Worm (Caenorhabditis elegans) whole organism, young adult: ENCODE measurements around the gene clec-78.

ENCODE experiments used
- B0035.1 ChIP-seq: sonication (generic microtip); optimal IDR thresholded peaks from 2 replicates; lab custom pipeline; 2016; ENCODE audit warnings: missing genetic modification characterization, mild to moderate bottlenecking, missing compliant biosample characterization, missing genotype, missing genetic modification reagents
- B0336.3 ChIP-seq: fragments of 200-800 bp; sonication (Bioruptor generic); IDR thresholded peaks from 2 replicates; pipeline ENCODE4 v1.3.6; 2022; ENCODE audit warnings: missing genetic modification characterization, missing compliant biosample characterization
- C06A6.2 ChIP-seq: fragments of 200-800 bp; sonication (Bioruptor generic); conservative IDR thresholded peaks from 2 replicates; pipeline ENCODE4 v1.3.6; 2022; ENCODE audit warnings: missing genetic modification characterization, missing compliant biosample characterization
- C17E4.6 ChIP-seq: fragments of 200-800 bp; sonication (Bioruptor generic); IDR thresholded peaks from 2 replicates; pipeline ENCODE4 v1.3.6; 2022; ENCODE audit warnings: missing genetic modification reagents, missing genetic modification characterization, missing compliant biosample characterization
- F23B12.7 ChIP-seq: sonication (generic microtip); optimal IDR thresholded peaks from 2 replicates; lab custom pipeline; 2017; ENCODE audit warnings: missing genetic modification characterization, mild to moderate bottlenecking, missing compliant biosample characterization, antibody characterized with exemption, moderate library complexity; ENCODE audit not compliant: insufficient read depth
- F37B4.10 ChIP-seq: fragments of 200-800 bp; sonication (Bioruptor generic); IDR thresholded peaks from 2 replicates; pipeline ENCODE4 v1.3.6; 2022; ENCODE audit warnings: missing genetic modification characterization, missing compliant biosample characterization
- K11D2.4 ChIP-seq: fragments of 200-800 bp; sonication (Bioruptor generic); IDR thresholded peaks from 2 replicates; pipeline ENCODE4 v1.3.6; 2022; ENCODE audit warnings: missing genetic modification reagents, missing genetic modification characterization, missing compliant biosample characterization
- K12H6.12 ChIP-seq: fragments of 200-800 bp; sonication (Bioruptor generic); optimal IDR thresholded peaks from 2 replicates; lab custom pipeline; 2018; ENCODE audit warnings: mild to moderate bottlenecking, missing genetic modification characterization, missing compliant biosample characterization
- T26A5.8 ChIP-seq: sonication (generic microtip); optimal IDR thresholded peaks from 2 replicates; lab custom pipeline; 2016; ENCODE audit warnings: missing genetic modification characterization, missing compliant biosample characterization
- Y67H2A.10 ChIP-seq: fragments of 200-800 bp; sonication (Bioruptor generic); conservative IDR thresholded peaks from 2 replicates; pipeline ENCODE4 v1.3.6; 2022; ENCODE audit warnings: missing genetic modification reagents, missing genetic modification characterization, missing compliant biosample characterization
- atf-7 ChIP-seq: sonication (generic microtip); optimal IDR thresholded peaks from 2 replicates; lab custom pipeline; 2017; ENCODE audit warnings: mild to moderate bottlenecking, missing genetic modification characterization, missing compliant biosample characterization
- attf-3 ChIP-seq: fragments of 200-800 bp; sonication (Bioruptor generic); conservative IDR thresholded peaks from 2 replicates; pipeline ENCODE4 v1.3.6; 2022; ENCODE audit warnings: missing genetic modification reagents, missing genetic modification characterization, missing compliant biosample characterization
- attf-5 ChIP-seq: fragments of 200-800 bp; sonication (Bioruptor generic); optimal IDR thresholded peaks from 2 replicates; lab custom pipeline; 2018; ENCODE audit warnings: mild to moderate bottlenecking, missing genetic modification characterization, missing compliant biosample characterization
- cebp-1 ChIP-seq, 2 experiments: fragments of 200-800 bp in 1 of 2; sonication (Bioruptor generic) in 1 of 2; sonication (generic microtip) in 1 of 2; IDR thresholded peaks in 1 of 2; optimal IDR thresholded peaks in 1 of 2; 2 replicates each; pipeline versions ENCODE4 v1.3.6 to Lab custom; 2017 to 2022; ENCODE audit warnings: missing compliant biosample characterization in 2 of 2, missing genetic modification characterization in 2 of 2, mild to moderate bottlenecking in 1 of 2, missing genetic modification reagents in 1 of 2, moderate library complexity in 1 of 2
- cebp-2 ChIP-seq: fragments of 200-800 bp; sonication (Bioruptor generic); IDR thresholded peaks from 2 replicates; pipeline ENCODE4 v1.3.6; 2022; ENCODE audit warnings: missing genetic modification characterization, missing compliant biosample characterization
- ceh-27 ChIP-seq: fragments of 200-800 bp; sonication (Bioruptor generic); optimal IDR thresholded peaks from 2 replicates; lab custom pipeline; 2018; ENCODE audit warnings: mild to moderate bottlenecking, missing genetic modification characterization, moderate library complexity, missing compliant biosample characterization
- ceh-40 ChIP-seq: fragments of 200-800 bp; sonication (Bioruptor generic); IDR thresholded peaks from 2 replicates; pipeline ENCODE4 v1.3.6; 2022; ENCODE audit warnings: missing genetic modification characterization, missing compliant biosample characterization
- chd-7 ChIP-seq: sonication (generic microtip); optimal IDR thresholded peaks from 2 replicates; lab custom pipeline; 2016; ENCODE audit warnings: mild to moderate bottlenecking, missing genetic modification characterization, moderate library complexity, missing compliant biosample characterization
- dox-1 ChIP-seq: fragments of 200-800 bp; sonication (Bioruptor generic); IDR thresholded peaks from 2 replicates; pipeline ENCODE4 v1.3.6; 2022; ENCODE audit warnings: missing genetic modification reagents, missing genetic modification characterization, missing compliant biosample characterization
- dpff-1 ChIP-seq: sonication (generic microtip); optimal IDR thresholded peaks from 2 replicates; lab custom pipeline; 2017; ENCODE audit warnings: mild to moderate bottlenecking, missing genetic modification characterization, missing compliant biosample characterization
- egl-44 ChIP-seq: fragments of 200-800 bp; sonication (Bioruptor generic); IDR thresholded peaks from 2 replicates; pipeline ENCODE4 v1.3.6; 2022; ENCODE audit warnings: missing genetic modification reagents, missing genetic modification characterization, missing compliant biosample characterization
- egrh-3 ChIP-seq: fragments of 200-800 bp; sonication (Bioruptor generic); IDR thresholded peaks from 2 replicates; pipeline ENCODE4 v1.3.6; 2022; ENCODE audit warnings: missing genetic modification reagents, missing genetic modification characterization, missing compliant biosample characterization
- hlh-12 ChIP-seq: sonication (generic microtip); optimal IDR thresholded peaks from 2 replicates; lab custom pipeline; 2016; ENCODE audit warnings: missing genetic modification characterization, missing compliant biosample characterization
- hlh-26 ChIP-seq: fragments of 200-800 bp; sonication (Bioruptor generic); conservative IDR thresholded peaks from 2 replicates; pipeline ENCODE4 v1.3.6; 2022; ENCODE audit warnings: missing genetic modification reagents, missing genetic modification characterization, missing compliant biosample characterization
- hmg-1.2 ChIP-seq: fragments of 200-800 bp; sonication (Bioruptor generic); IDR thresholded peaks from 2 replicates; pipeline ENCODE4 v1.3.6; 2022; ENCODE audit warnings: missing genetic modification reagents, missing genetic modification characterization, missing compliant biosample characterization
- lin-26 ChIP-seq: fragments of 200-800 bp; sonication (Bioruptor generic); IDR thresholded peaks from 2 replicates; pipeline ENCODE4 v1.3.6; 2022; ENCODE audit warnings: missing genetic modification reagents, missing genetic modification characterization, missing compliant biosample characterization
- lin-35 ChIP-seq, 3 experiments: fragments of 150-350 bp in 2 of 3; sonication (generic microtip) in 1 of 3; optimal IDR thresholded peaks; 2 replicates each; lab custom pipeline; 2014 to 2018; ENCODE audit warnings: missing biosample characterization in 3 of 3, missing genetic modification characterization in 3 of 3, missing genetic modification reagents in 3 of 3
- lin-40 ChIP-seq: sonication (generic microtip); optimal IDR thresholded peaks from 2 replicates; lab custom pipeline; 2016; ENCODE audit warnings: missing genetic modification characterization, mild to moderate bottlenecking, missing compliant biosample characterization, missing genotype, missing genetic modification reagents
- lin-54 ChIP-seq: fragments of 200-800 bp; sonication (Bioruptor generic); optimal IDR thresholded peaks from 2 replicates; lab custom pipeline; 2018; ENCODE audit warnings: mild to moderate bottlenecking, missing genetic modification characterization, missing compliant biosample characterization
- madf-8 ChIP-seq: fragments of 200-800 bp; sonication (Bioruptor generic); conservative IDR thresholded peaks from 2 replicates; pipeline ENCODE4 v1.3.6; 2022; ENCODE audit warnings: missing genetic modification reagents, missing genetic modification characterization, missing compliant biosample characterization
- mcd-1 ChIP-seq: fragments of 200-800 bp; sonication (Bioruptor generic); IDR thresholded peaks from 2 replicates; pipeline ENCODE4 v1.3.6; 2022; ENCODE audit warnings: missing genetic modification reagents, missing genetic modification characterization, missing compliant biosample characterization
- nfyb-1 ChIP-seq: fragments of 200-800 bp; sonication (Bioruptor generic); IDR thresholded peaks from 2 replicates; pipeline ENCODE4 v1.3.6; 2022; ENCODE audit warnings: missing genetic modification reagents, missing genetic modification characterization, missing compliant biosample characterization
- nhr-120 ChIP-seq: fragments of 200-800 bp; sonication (Bioruptor generic); IDR thresholded peaks from 2 replicates; pipeline ENCODE4 v1.3.6; 2022; ENCODE audit warnings: missing genetic modification characterization, missing compliant biosample characterization
- snpc-4 ChIP-seq, 5 experiments: fragments of 150-350 bp in 1 of 5; sonication (generic microtip) in 4 of 5; optimal IDR thresholded peaks; 2 replicates each; lab custom pipeline; 2014 to 2018; ENCODE audit warnings: missing genetic modification characterization in 5 of 5, missing biosample characterization in 3 of 5, antibody characterized with exemption in 2 of 5, mild to moderate bottlenecking in 2 of 5, missing compliant biosample characterization in 2 of 5, missing genotype in 2 of 5, moderate library complexity in 2 of 5, missing genetic modification reagents in 1 of 5
- somi-1 ChIP-seq: fragments of 200-800 bp; sonication (Bioruptor generic); optimal IDR thresholded peaks from 2 replicates; lab custom pipeline; 2018; ENCODE audit warnings: mild to moderate bottlenecking, missing genetic modification characterization, missing compliant biosample characterization
- tbp1 ChIP-seq: fragments of 200-800 bp; sonication (Bioruptor generic); optimal IDR thresholded peaks from 2 replicates; lab custom pipeline; 2018; ENCODE audit warnings: mild to moderate bottlenecking, missing genetic modification characterization, missing compliant biosample characterization
- zfh-2 ChIP-seq: fragments of 200-800 bp; sonication (Bioruptor generic); conservative IDR thresholded peaks from 2 replicates; pipeline ENCODE4 v1.3.6; 2022; ENCODE audit warnings: missing genetic modification reagents, missing genetic modification characterization, missing compliant biosample characterization
- zim-3 ChIP-seq: sonication (generic microtip); optimal IDR thresholded peaks from 2 replicates; lab custom pipeline; 2017; ENCODE audit warnings: mild to moderate bottlenecking, missing genetic modification characterization, moderate library complexity, missing compliant biosample characterization
- ztf-18 ChIP-seq: sonication (generic microtip); optimal IDR thresholded peaks from 2 replicates; lab custom pipeline; 2016; ENCODE audit warnings: missing genotype, mild to moderate bottlenecking, missing genetic modification characterization, missing compliant biosample characterization
- ztf-22 ChIP-seq: fragments of 200-800 bp; sonication (Bioruptor generic); optimal IDR thresholded peaks from 2 replicates; lab custom pipeline; 2018; ENCODE audit warnings: mild to moderate bottlenecking, missing genetic modification characterization, moderate library complexity, missing compliant biosample characterization
- ztf-26 ChIP-seq: sonication (generic microtip); optimal IDR thresholded peaks from 2 replicates; lab custom pipeline; 2017; ENCODE audit warnings: missing genetic modification characterization, missing compliant biosample characterization
- ztf-3 ChIP-seq: fragments of 200-800 bp; sonication (Bioruptor generic); optimal IDR thresholded peaks from 2 replicates; lab custom pipeline; 2018; ENCODE audit warnings: mild to moderate bottlenecking, missing genetic modification characterization, missing compliant biosample characterization

The clec-78 gene

DNA sequence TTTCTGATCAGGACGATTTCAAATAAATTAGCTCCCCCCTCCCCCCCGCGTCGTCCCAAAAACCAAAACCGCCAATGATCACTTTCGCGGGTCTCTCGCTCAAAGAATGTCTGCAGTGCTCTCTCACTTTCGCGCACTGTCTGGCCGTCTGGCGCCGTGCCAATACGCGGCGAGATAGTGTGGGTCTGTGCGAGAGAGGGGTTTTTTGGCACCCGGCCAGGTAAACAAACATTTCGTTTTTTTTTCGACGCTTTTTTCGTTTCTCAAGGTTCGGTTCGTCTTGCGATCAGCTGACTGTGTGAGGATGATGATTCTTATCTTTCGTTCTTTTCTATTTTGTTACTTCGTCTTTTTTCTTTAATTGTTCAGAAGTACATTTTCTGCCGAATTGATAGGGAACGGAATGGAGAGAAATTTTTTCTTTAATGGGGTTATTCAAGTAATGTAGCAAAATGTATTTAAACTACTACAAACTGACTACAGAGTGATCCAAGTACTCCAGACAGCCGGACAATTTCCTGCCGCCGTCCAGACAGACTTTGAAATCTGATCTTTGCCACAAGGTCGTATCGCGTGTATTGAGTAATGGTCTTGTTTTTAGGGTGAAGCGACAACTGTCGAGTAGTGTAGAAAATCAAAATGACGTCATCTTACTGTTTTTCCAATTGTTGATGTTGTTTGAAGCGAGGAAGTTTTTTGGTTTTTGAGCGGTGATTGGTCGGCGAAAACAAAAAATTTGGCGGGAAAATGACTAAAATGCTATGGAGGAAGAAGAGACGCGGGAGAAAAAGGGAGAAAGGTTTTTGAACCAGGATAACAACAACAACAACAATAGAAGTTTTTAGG lies 35.5 kb downstream of the clec-78 start (continued):
- TF ChIP-seq T26A5.8 (tag; lab: Kevin White, UChicago), result no peak
- TF ChIP-seq ceh-40 (GFP tag; lab: Robert Waterston, UW), result no peak
- TF ChIP-seq egl-44 (GFP tag; lab: Robert Waterston, UW), result 0 out of 2 replicates have a peak, but pooled peaks have one; percentile 38
- TF ChIP-seq attf-3, result 0 out of 2 replicates have a peak, but pooled peaks have one; percentile 11
- TF ChIP-seq cebp-2 (GFP tag; lab: Robert Waterston, UW), result no peak
- TF ChIP-seq zim-3 (tag; lab: Kevin White, UChicago), result no peak

DNA sequence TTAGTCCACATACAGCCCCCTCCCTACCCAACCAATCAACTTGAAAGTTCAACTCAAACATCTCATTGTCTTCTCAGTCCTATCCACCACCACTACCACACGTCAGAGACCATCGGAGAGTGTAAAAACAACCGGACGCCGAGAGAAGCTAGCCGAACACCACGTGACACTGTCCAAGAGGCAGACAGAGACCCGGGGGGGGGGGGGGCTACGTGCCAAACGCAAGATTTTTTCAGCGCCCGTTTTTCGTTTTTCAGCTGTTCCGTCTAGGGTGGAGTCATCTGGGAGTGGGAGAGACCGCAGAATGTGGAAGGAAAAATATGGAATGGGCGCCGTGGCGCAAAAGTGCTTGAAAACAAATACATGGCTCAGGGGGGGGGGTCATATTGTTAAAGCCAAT lies 37.0 kb downstream of the clec-78 start:
- peak; percentile 12 for TF ChIP-seq lin-54
- peak; percentile 32; the same call in 1 of the 2 replicates for TF ChIP-seq K11D2.4 (GFP tag; lab: Robert Waterston, UW)
- TF ChIP-seq F37B4.10 (GFP tag; lab: Robert Waterston, UW), result 0 out of 2 replicates have a peak, but pooled peaks have one; percentile 9
- TF ChIP-seq hlh-26, result no peak
- TF ChIP-seq zfh-2 (GFP tag; lab: Robert Waterston, UW), result peak; percentile 94
- TF ChIP-seq hmg-1.2 (GFP tag; lab: Robert Waterston, UW), result peak; percentile 25; the same call in 1 of the 2 replicates
- TF ChIP-seq tbp1 (GFP tag; lab: Kevin White, UChicago), result peak; percentile 12
- 0 out of 2 replicates have a peak, but pooled peaks have one; percentile 37 for TF ChIP-seq C06A6.2 (GFP tag; lab: Robert Waterston, UW)
- peak; percentile 31 for TF ChIP-seq ztf-3 (GFP tag; lab: Kevin White, UChicago)
- no peak for TF ChIP-seq Y67H2A.10 (GFP tag; lab: Robert Waterston, UW)
- 0 out of 2 replicates have a peak, but pooled peaks have one; percentile 29 for TF ChIP-seq egl-44 (GFP tag; lab: Robert Waterston, UW)
- TF ChIP-seq lin-26 (GFP tag; lab: Robert Waterston, UW), result 0 out of 2 replicates have a peak, but pooled peaks have one; percentile 25
- peak; percentile 77 for TF ChIP-seq egrh-3 (GFP tag; lab: Robert Waterston, UW)
- TF ChIP-seq lin-40 (tag; lab: Kevin White, UChicago), result peak; percentile 46
- no peak for TF ChIP-seq ztf-26 (tag; lab: Kevin White, UChicago)
- TF ChIP-seq B0035.1, result no peak
- TF ChIP-seq dox-1, result 0 out of 2 replicates have a peak, but pooled peaks have one; percentile 34
- no peak for TF ChIP-seq atf-7 (tag; lab: Kevin White, UChicago)
- 0 out of 2 replicates have a peak, but pooled peaks have one; percentile 57 for TF ChIP-seq nfyb-1 (GFP tag; lab: Robert Waterston, UW)
- peak; percentile 72 for TF ChIP-seq somi-1
- TF ChIP-seq C17E4.6 (GFP tag; lab: Robert Waterston, UW), result no peak
- peak; percentile 39 for TF ChIP-seq ztf-22 (GFP tag; lab: Kevin White, UChicago)
- TF ChIP-seq B0336.3 (GFP tag; lab: Robert Waterston, UW), result 0 out of 2 replicates have a peak, but pooled peaks have one; percentile 32
- TF ChIP-seq ztf-18 (tag; lab: Kevin White, UChicago), result no peak
- TF ChIP-seq snpc-4 (GFP tag; optimal IDR thresholded peaks at IDR 0.05; lab: Kevin White, UChicago), result no peak
- TF ChIP-seq snpc-4 (tag; optimal IDR thresholded peaks at IDR 0.05; lab: Kevin White, UChicago), result peak in 1 of 4 experiments; percentile 10
- TF ChIP-seq K12H6.12 (tag; lab: Kevin White, UChicago), result peak; percentile 81
- TF ChIP-seq attf-5, result peak; percentile 50
- no peak for TF ChIP-seq madf-8 (GFP tag; lab: Robert Waterston, UW)
- TF ChIP-seq mcd-1, result peak; percentile 53; the same call in 1 of the 2 replicates
- TF ChIP-seq F23B12.7 (tag; lab: Kevin White, UChicago), result no peak
- peak; percentile 75 for TF ChIP-seq chd-7 (tag; lab: Kevin White, UChicago)
- no peak for TF ChIP-seq cebp-1 (GFP tag; IDR thresholded peaks at IDR 0.05; lab: Robert Waterston, UW)
- peak; percentile 68 for TF ChIP-seq cebp-1 (tag; optimal IDR thresholded peaks at IDR 0.05; lab: Kevin White, UChicago)
- peak; percentile 77 for TF ChIP-seq ceh-27
- peak in 1 of 3 experiments; percentile 16 for TF ChIP-seq lin-35 (GFP tag; optimal IDR thresholded peaks at IDR 0.05; lab: Kevin White, UChicago)
- no peak for TF ChIP-seq nhr-120
- no peak for TF ChIP-seq dpff-1
- TF ChIP-seq hlh-12, result no peak
